Fruit fly (Drosophila melanogaster): ENCODE data around the gene CG10919.

CG10919 gene

dm6 chr3R:7749993-7750392, 7.9 kb upstream of the CG10919 start, which contains the start of gene pyd3 (continued):
- no peak for TF ChIP-seq CG16813 (GFP tag; IDR thresholded peaks at IDR 0.05; ENCODE audit: partially characterized antibody)
- no peak for TF ChIP-seq danr (GFP tag; IDR thresholded peaks at IDR 0.05)
- no peak for TF ChIP-seq CG12236 (GFP tag; optimal IDR thresholded peaks at IDR 0.05)
- no peak for TF ChIP-seq CG7556 (GFP tag; optimal IDR thresholded peaks at IDR 0.05)
- no peak for TF ChIP-seq Stat92E (GFP tag; optimal IDR thresholded peaks at IDR 0.05)
- no peak for TF ChIP-seq NFAT (GFP tag; IDR thresholded peaks at IDR 0.05)
- no peak for TF ChIP-seq CG4404 (GFP tag; IDR thresholded peaks at IDR 0.05)
- no peak for TF ChIP-seq CG30403 (GFP tag; optimal IDR thresholded peaks at IDR 0.05)
- no peak for TF ChIP-seq Bdp1 (GFP tag; optimal IDR thresholded peaks at IDR 0.05)
- peak; percentile 46; the same call in 1 of the 2 replicates for TF ChIP-seq CG31441 (GFP tag; IDR thresholded peaks at IDR 0.05)
- TF ChIP-seq Hr3 (GFP tag; optimal IDR thresholded peaks at IDR 0.05), result no peak
- no peak for TF ChIP-seq ftz-f1 (GFP tag; optimal IDR thresholded peaks at IDR 0.05)
- no peak for TF ChIP-seq D (optimal IDR thresholded peaks at IDR 0.05)
- TF ChIP-seq D (GFP tag; optimal IDR thresholded peaks at IDR 0.05), result no peak
- TF ChIP-seq CG15479 (GFP tag; optimal IDR thresholded peaks at IDR 0.05), result no peak
- no peak for TF ChIP-seq CG3407 (GFP tag; optimal IDR thresholded peaks at IDR 0.05)
- no peak for TF ChIP-seq salm (tag; optimal IDR thresholded peaks at IDR 0.05)
- TF ChIP-seq sr (GFP tag; IDR thresholded peaks at IDR 0.05), result no peak
- no peak for TF ChIP-seq CG2712 (tag; optimal IDR thresholded peaks at IDR 0.05)
- TF ChIP-seq stwl (tag; optimal IDR thresholded peaks at IDR 0.05), result peak; percentile 31
- TF ChIP-seq ham (GFP tag; IDR thresholded peaks at IDR 0.05), result no peak
- TF ChIP-seq bbx (GFP tag; IDR thresholded peaks at IDR 0.05; ENCODE audit: partially characterized antibody), result no peak
- TF ChIP-seq Sox102F (GFP tag; optimal IDR thresholded peaks at IDR 0.05), result peak; percentile 29
- TF ChIP-seq CG7963 (GFP tag; IDR thresholded peaks at IDR 0.05; ENCODE audit: partially characterized antibody), result no peak
- TF ChIP-seq Tbp (GFP tag; optimal IDR thresholded peaks at IDR 0.05), result no peak
- peak; percentile 4 for TF ChIP-seq trem (tag; optimal IDR thresholded peaks at IDR 0.05)
- no peak for TF ChIP-seq org-1 (GFP tag; optimal IDR thresholded peaks at IDR 0.05)
- TF ChIP-seq CG4617 (GFP tag; optimal IDR thresholded peaks at IDR 0.05; ENCODE audit: borderline replicate concordance), result no peak
- TF ChIP-seq peb (GFP tag; IDR thresholded peaks at IDR 0.05), result no peak
- no peak for TF ChIP-seq ATbp (GFP tag; optimal IDR thresholded peaks at IDR 0.05)
- TF ChIP-seq Xbp1 (GFP tag; optimal IDR thresholded peaks at IDR 0.05), result no peak
- TF ChIP-seq Blimp-1 (GFP tag; optimal IDR thresholded peaks at IDR 0.05), result no peak
- TF ChIP-seq CG15011 (GFP tag; optimal IDR thresholded peaks at IDR 0.05), result no peak
- TF ChIP-seq kay (GFP tag; optimal IDR thresholded peaks at IDR 0.05), result no peak
- no peak for TF ChIP-seq CG31365 (tag; optimal IDR thresholded peaks at IDR 0.05)
- TF ChIP-seq chn (GFP tag; optimal IDR thresholded peaks at IDR 0.05), result no peak
- TF ChIP-seq tgo (GFP tag; IDR thresholded peaks at IDR 0.05), result peak; percentile 33; the same call in 1 of the 3 replicates
- TF ChIP-seq knrl (GFP tag; IDR thresholded peaks at IDR 0.05; ENCODE audit: partially characterized antibody), result no peak
- no peak for TF ChIP-seq E2f1 (GFP tag; IDR thresholded peaks at IDR 0.05)
- no peak for TF ChIP-seq pzg (GFP tag; optimal IDR thresholded peaks at IDR 0.05)
- TF ChIP-seq CG13424 (tag; optimal IDR thresholded peaks at IDR 0.05), result peak; percentile 15
- TF ChIP-seq al (GFP tag; IDR thresholded peaks at IDR 0.05), result no peak
- TF ChIP-seq gro (GFP tag; optimal IDR thresholded peaks at IDR 0.05), result no peak
- TF ChIP-seq pfk (GFP tag; optimal IDR thresholded peaks at IDR 0.05), result no peak
- TF ChIP-seq Nf-YB (GFP tag; optimal IDR thresholded peaks at IDR 0.05), result no peak
- TF ChIP-seq CG7271 (tag; optimal IDR thresholded peaks at IDR 0.05), result no peak
- TF ChIP-seq CG10959 (GFP tag; IDR thresholded peaks at IDR 0.05), result no peak
- TF ChIP-seq CG9932 (GFP tag; IDR thresholded peaks at IDR 0.05), result 0 out of 2 replicates have a peak, but pooled peaks have one; percentile 9
- TF ChIP-seq CG34224 (GFP tag; IDR thresholded peaks at IDR 0.05; ENCODE audit: partially characterized antibody), result no peak
- TF ChIP-seq hbn (GFP tag; IDR thresholded peaks at IDR 0.05; ENCODE audit: partially characterized antibody), result no peak
- no peak for TF ChIP-seq Deaf1 (tag; optimal IDR thresholded peaks at IDR 0.05)
